Worm (Caenorhabditis elegans) whole organism, L4 larva: Measurements from ENCODE around the gene nas-11.

Source experiments
- F26F4.8 ChIP-seq: fragments of 200-800 bp; sonication (Bioruptor generic); conservative IDR thresholded peaks from 2 replicates; pipeline ENCODE4 v1.3.6; 2022; ENCODE audit warnings: missing genetic modification characterization, missing compliant biosample characterization
- Y48G9A.11 ChIP-seq: fragments of 200-800 bp; sonication (Bioruptor generic); IDR thresholded peaks from 2 replicates; pipeline ENCODE4 v1.3.6; 2022; ENCODE audit warnings: missing genetic modification reagents, missing genetic modification characterization, missing compliant biosample characterization
- Y75B8A.6 ChIP-seq: fragments of 200-800 bp; sonication (Bioruptor generic); IDR thresholded peaks from 2 replicates; pipeline ENCODE4 v1.3.6; 2022; ENCODE audit warnings: missing genetic modification reagents, missing genetic modification characterization, missing compliant biosample characterization
- ZK546.5 ChIP-seq, 2 experiments: sonication (generic microtip); optimal IDR thresholded peaks; 2 replicates each; lab custom pipeline; 2017; ENCODE audit warnings: missing biosample characterization in 2 of 2, missing genetic modification characterization in 2 of 2
- aha-1 ChIP-seq: fragments of 150-350 bp; peaks from one replicate; lab custom pipeline; 2014; ENCODE audit warnings: missing biosample characterization, missing genetic modification characterization
- ama-1 ChIP-seq: fragments of 150-350 bp; optimal IDR thresholded peaks from 2 replicates; lab custom pipeline; 2014; ENCODE audit warnings: inconsistent platforms, mixed read lengths
- arid-1 ChIP-seq: fragments of 200-800 bp; sonication (Bioruptor generic); conservative IDR thresholded peaks from 2 replicates; pipeline ENCODE4 v1.3.6; 2022; ENCODE audit warnings: missing genetic modification reagents, missing genetic modification characterization, missing compliant biosample characterization
- ceh-20 ChIP-seq: fragments of 200-800 bp; sonication (Bioruptor generic); IDR thresholded peaks from 2 replicates; pipeline ENCODE4 v1.3.6; 2022; ENCODE audit warnings: missing genetic modification reagents, missing genetic modification characterization, missing compliant biosample characterization
- ceh-32 ChIP-seq: sonication (generic microtip); optimal IDR thresholded peaks from 2 replicates; lab custom pipeline; 2016; ENCODE audit warnings: mild to moderate bottlenecking, missing genetic modification characterization, missing compliant biosample characterization; ENCODE audit not compliant: poor library complexity
- ces-1 ChIP-seq: fragments of 150-350 bp; sonication (generic microtip); optimal IDR thresholded peaks from 4 replicates; lab custom pipeline; 2014; ENCODE audit warnings: missing biosample characterization, missing genetic modification reagents, missing genetic modification characterization
- daf-12 ChIP-seq: fragments of 150-350 bp; optimal IDR thresholded peaks from 2 replicates; lab custom pipeline; 2014; ENCODE audit warnings: missing biosample characterization, missing genetic modification reagents, missing genetic modification characterization
- daf-16 ChIP-seq, 3 experiments: sonication (generic microtip); optimal IDR thresholded peaks; 2 replicates each; lab custom pipeline; 2016 to 2017; ENCODE audit warnings: missing genetic modification characterization in 3 of 3, missing genetic modification reagents in 3 of 3, mild to moderate bottlenecking in 2 of 3, missing compliant biosample characterization in 2 of 3, missing biosample characterization in 1 of 3, moderate library complexity in 1 of 3
- dmd-6 ChIP-seq: fragments of 200-800 bp; sonication (Bioruptor generic); IDR thresholded peaks from 2 replicates; pipeline ENCODE4 v1.3.6; 2022; ENCODE audit warnings: missing genetic modification reagents, missing genetic modification characterization, missing compliant biosample characterization
- dmd-9 ChIP-seq: fragments of 200-800 bp; sonication (Bioruptor generic); IDR thresholded peaks from 2 replicates; pipeline ENCODE4 v1.3.6; 2022; ENCODE audit warnings: missing genetic modification reagents, missing genetic modification characterization, missing compliant biosample characterization
- duxl-1 ChIP-seq: sonication (generic microtip); optimal IDR thresholded peaks from 2 replicates; lab custom pipeline; 2016; ENCODE audit warnings: mild to moderate bottlenecking, missing genetic modification characterization, moderate library complexity, missing compliant biosample characterization; ENCODE audit not compliant: poor library complexity
- dve-1 ChIP-seq: sonication (generic microtip); optimal IDR thresholded peaks from 2 replicates; lab custom pipeline; 2017; ENCODE audit warnings: antibody characterized with exemption, mild to moderate bottlenecking, missing genetic modification characterization, missing compliant biosample characterization; ENCODE audit not compliant: insufficient read depth
- egl-43 ChIP-seq: fragments of 200-800 bp; sonication (Bioruptor generic); IDR thresholded peaks from 2 replicates; pipeline ENCODE4 v1.3.6; 2022; ENCODE audit warnings: missing genetic modification reagents, missing genetic modification characterization, missing compliant biosample characterization
- fkh-10 ChIP-seq: fragments of 150-350 bp; optimal IDR thresholded peaks from 2 replicates; lab custom pipeline; 2014; ENCODE audit warnings: missing biosample characterization, missing genetic modification reagents, missing genetic modification characterization
- gei-8 ChIP-seq: fragments of 200-800 bp; sonication (Bioruptor generic); optimal IDR thresholded peaks from 2 replicates; lab custom pipeline; 2018; ENCODE audit warnings: mild to moderate bottlenecking, missing genetic modification characterization, missing compliant biosample characterization
- hif-1 ChIP-seq, 2 experiments: sonication (generic microtip); optimal IDR thresholded peaks; 2 replicates each; lab custom pipeline; 2016 to 2017; ENCODE audit warnings: missing compliant biosample characterization in 2 of 2, missing genetic modification characterization in 2 of 2, missing genetic modification reagents in 2 of 2, missing genotype in 2 of 2, mild to moderate bottlenecking in 1 of 2
- hlh-11 ChIP-seq: fragments of 200-800 bp; sonication (Bioruptor generic); optimal IDR thresholded peaks from 2 replicates; lab custom pipeline; 2018; ENCODE audit warnings: mild to moderate bottlenecking, missing genetic modification characterization, missing compliant biosample characterization
- hmg-1.1 ChIP-seq: fragments of 200-800 bp; sonication (Bioruptor generic); IDR thresholded peaks from 2 replicates; pipeline ENCODE4 v1.3.6; 2022; ENCODE audit warnings: missing genetic modification reagents, missing genetic modification characterization, missing compliant biosample characterization
- jun-1 ChIP-seq: fragments of 150-350 bp; optimal IDR thresholded peaks from 2 replicates; lab custom pipeline; 2014; ENCODE audit warnings: missing biosample characterization, missing genetic modification reagents, missing genetic modification characterization
- lim-7 ChIP-seq: fragments of 200-800 bp; sonication (Bioruptor generic); IDR thresholded peaks from 2 replicates; pipeline ENCODE4 v1.3.6; 2022; ENCODE audit warnings: missing genetic modification characterization, missing compliant biosample characterization
- lin-13 ChIP-seq: fragments of 150-350 bp; optimal IDR thresholded peaks from 2 replicates; lab custom pipeline; 2014; ENCODE audit warnings: missing biosample characterization, missing genetic modification reagents, missing genetic modification characterization
- lin-38 ChIP-seq: fragments of 200-800 bp; sonication (Bioruptor generic); IDR thresholded peaks from 2 replicates; pipeline ENCODE4 v1.3.6; 2022; ENCODE audit warnings: missing genetic modification reagents, missing genetic modification characterization, missing compliant biosample characterization
- lin-39 ChIP-seq: fragments of 150-350 bp; optimal IDR thresholded peaks from 2 replicates; lab custom pipeline; 2014; ENCODE audit warnings: missing biosample characterization, missing genetic modification reagents, missing genetic modification characterization
- madf-5 ChIP-seq, 2 experiments: fragments of 200-800 bp; sonication (Bioruptor generic); IDR thresholded peaks; 2 replicates each; pipeline ENCODE4 v1.3.6; 2022; ENCODE audit warnings: missing compliant biosample characterization in 2 of 2, missing genetic modification characterization in 2 of 2
- mdl-1 ChIP-seq, 2 experiments: fragments of 150-350 bp in 1 of 2; sonication (generic microtip) in 1 of 2; optimal IDR thresholded peaks; 2 replicates each; lab custom pipeline; 2014 to 2017; ENCODE audit warnings: missing biosample characterization in 2 of 2, missing genetic modification characterization in 2 of 2
- mdt-29 ChIP-seq: fragments of 200-800 bp; sonication (Bioruptor generic); IDR thresholded peaks from 2 replicates; pipeline ENCODE4 v1.3.6; 2022; ENCODE audit warnings: missing genetic modification reagents, missing genetic modification characterization, missing compliant biosample characterization
- mep-1 ChIP-seq: fragments of 150-350 bp; sonication (generic microtip); optimal IDR thresholded peaks from 3 replicates; lab custom pipeline; 2014; ENCODE audit warnings: missing biosample characterization, missing genetic modification characterization
- mxl-2 ChIP-seq: fragments of 200-800 bp; sonication (Bioruptor generic); conservative IDR thresholded peaks from 2 replicates; pipeline ENCODE4 v1.3.6; 2022; ENCODE audit warnings: missing genetic modification reagents, missing genetic modification characterization, missing compliant biosample characterization
- nhr-111 ChIP-seq: fragments of 200-800 bp; sonication (Bioruptor generic); optimal IDR thresholded peaks from 2 replicates; lab custom pipeline; 2018; ENCODE audit warnings: mild to moderate bottlenecking, missing genetic modification characterization, missing compliant biosample characterization
- nhr-6 ChIP-seq: fragments of 150-350 bp; optimal IDR thresholded peaks from 2 replicates; lab custom pipeline; 2014; ENCODE audit warnings: missing biosample characterization, missing genetic modification characterization
- pha-4 ChIP-seq, 2 experiments: fragments of 150-350 bp in 1 of 2; fragments of 200-800 bp in 1 of 2; sonication (Bioruptor generic) in 1 of 2; IDR thresholded peaks in 1 of 2; optimal IDR thresholded peaks in 1 of 2; 2 replicates each; pipeline versions ENCODE4 v1.3.6 to Lab custom; 2014 to 2022; ENCODE audit warnings: missing genetic modification characterization in 2 of 2, missing genetic modification reagents in 2 of 2, missing biosample characterization in 1 of 2, missing compliant biosample characterization in 1 of 2
- pqm-1 ChIP-seq: sonication (generic microtip); optimal IDR thresholded peaks from 2 replicates; lab custom pipeline; 2017; ENCODE audit warnings: missing biosample characterization, missing genetic modification characterization
- rbr-2 ChIP-seq: sonication (generic microtip); optimal IDR thresholded peaks from 2 replicates; lab custom pipeline; 2016; ENCODE audit warnings: missing genotype, missing genetic modification characterization, missing compliant biosample characterization
- saeg-2 ChIP-seq: fragments of 200-800 bp; sonication (Bioruptor generic); IDR thresholded peaks from 2 replicates; pipeline ENCODE4 v1.3.6; 2022; ENCODE audit warnings: missing genetic modification reagents, missing genetic modification characterization, missing compliant biosample characterization
- set-16 ChIP-seq: fragments of 200-800 bp; sonication (Bioruptor generic); IDR thresholded peaks from 2 replicates; pipeline ENCODE4 v1.3.6; 2022; ENCODE audit warnings: missing genetic modification reagents, missing genetic modification characterization, missing compliant biosample characterization
- snpc-1.2 ChIP-seq: fragments of 200-800 bp; sonication (Bioruptor generic); IDR thresholded peaks from 2 replicates; pipeline ENCODE4 v1.3.6; 2022; ENCODE audit warnings: missing genetic modification reagents, missing genetic modification characterization, missing compliant biosample characterization
- spr-1 ChIP-seq: sonication (generic microtip); optimal IDR thresholded peaks from 2 replicates; lab custom pipeline; 2016; ENCODE audit warnings: mild to moderate bottlenecking, missing genetic modification characterization, missing compliant biosample characterization
- tag-97 ChIP-seq: fragments of 200-800 bp; sonication (Bioruptor generic); IDR thresholded peaks from 2 replicates; pipeline ENCODE4 v1.3.6; 2022; ENCODE audit warnings: missing genetic modification characterization, missing compliant biosample characterization
- unc-130 ChIP-seq: sonication (generic microtip); optimal IDR thresholded peaks from 2 replicates; lab custom pipeline; 2016; ENCODE audit warnings: missing genetic modification reagents, missing genetic modification characterization, missing compliant biosample characterization
- unc-62 ChIP-seq, 3 experiments: fragments of 150-350 bp in 1 of 3; sonication (generic microtip); optimal IDR thresholded peaks in 2 of 3; peaks in 1 of 3; 1 replicate in 1 of 3; 2 replicates in 2 of 3; lab custom pipeline; 2014 to 2017; ENCODE audit warnings: missing biosample characterization in 3 of 3, missing genetic modification characterization in 3 of 3, missing genetic modification reagents in 3 of 3, missing genotype in 1 of 3
- zip-11 ChIP-seq: fragments of 200-800 bp; sonication (Bioruptor generic); IDR thresholded peaks from 2 replicates; pipeline ENCODE4 v1.3.6; 2022; ENCODE audit warnings: missing genetic modification characterization, missing compliant biosample characterization

nas-11 gene

DNA sequence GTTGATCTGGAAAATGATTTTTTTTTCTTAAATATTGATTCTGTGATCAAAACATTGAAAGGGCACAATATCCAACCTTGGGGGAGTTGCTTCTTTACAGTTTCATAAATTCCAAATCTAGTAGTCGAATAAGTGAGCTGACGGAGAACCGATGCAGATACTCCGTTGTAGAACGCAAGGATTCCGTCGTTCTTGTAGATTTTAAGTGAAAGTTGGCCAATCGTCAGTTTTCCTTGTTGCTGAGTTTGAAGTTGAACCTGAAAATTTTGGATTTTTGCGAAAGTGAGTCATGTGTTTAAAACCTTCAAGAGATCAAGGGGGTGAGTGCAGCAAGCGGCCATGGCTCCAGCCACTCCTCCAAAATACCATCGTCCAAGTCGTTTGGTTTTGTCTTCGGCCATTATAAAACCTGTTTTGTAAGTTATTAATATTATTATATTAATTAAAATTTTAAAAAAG is 11.9 kb downstream of the nas-11 start, which contains the start of gene slc-25A10:
Gene slc-25A10 (minus strand): TSS at position 409 of the 459 bp plus-strand sequence.
- TF ChIP-seq F26F4.8 (GFP tag; lab: Robert Waterston, UW) (no peak), ceh-20 (GFP tag; lab: Robert Waterston, UW) (0 out of 2 replicates have a peak, but pooled peaks have one; percentile 40), mdl-1 (tag; optimal IDR thresholded peaks at IDR 0.05; lab: Kevin White, UChicago) (no peak), ama-1 (lab: Kevin White, UChicago) (peak; percentile 74), egl-43 (GFP tag; lab: Robert Waterston, UW) (no peak), snpc-1.2 (no peak), ces-1 (GFP tag; lab: Kevin White, UChicago) (no peak), Y48G9A.11 (GFP tag; lab: Robert Waterston, UW) (no peak), set-16 (GFP tag; lab: Robert Waterston, UW) (no peak), aha-1 (peak; percentile 32), lin-13 (GFP tag; lab: Kevin White, UChicago) (no peak), jun-1 (tag; lab: Kevin White, UChicago) (no peak), duxl-1 (peak; percentile 10), lin-38 (GFP tag; lab: Robert Waterston, UW) (0 out of 2 replicates have a peak, but pooled peaks have one; percentile 10), tag-97 (GFP tag; lab: Robert Waterston, UW) (no peak), ZK546.5 (tag; optimal IDR thresholded peaks at IDR 0.05; lab: Kevin White, UChicago) (no peak), madf-5 (GFP tag; IDR thresholded peaks at IDR 0.05; lab: Robert Waterston, UW) (no peak)

ce11 chrX:6728820-6729396 is 15.5 kb downstream of the nas-11 start:
- TF ChIP-seq tag-97 (GFP tag; lab: Robert Waterston, UW) (no peak), lin-13 (GFP tag; lab: Kevin White, UChicago) (no peak), nhr-111 (no peak), ces-1 (GFP tag; lab: Kevin White, UChicago) (peak; percentile 63), hif-1 (tag; optimal IDR thresholded peaks at IDR 0.05; lab: Kevin White, UChicago) (peak in 1 of 2 experiments; percentile 95), ceh-32 (no peak), unc-130 (GFP tag; lab: Kevin White, UChicago) (no peak), zip-11 (no peak), egl-43 (GFP tag; lab: Robert Waterston, UW) (no peak), spr-1 (tag; lab: Kevin White, UChicago) (no peak), pha-4 (GFP tag; IDR thresholded peaks at IDR 0.05; lab: Robert Waterston, UW) (no peak), pha-4 (tag; optimal IDR thresholded peaks at IDR 0.05; lab: Kevin White, UChicago) (no peak), hlh-11 (tag; lab: Kevin White, UChicago) (peak; percentile 54), saeg-2 (GFP tag; lab: Robert Waterston, UW) (no peak), mdl-1 (tag; optimal IDR thresholded peaks at IDR 0.05; lab: Kevin White, UChicago) (peak; percentile 51 to 89), dmd-9 (GFP tag; lab: Robert Waterston, UW) (no peak), set-16 (GFP tag; lab: Robert Waterston, UW) (no peak), lin-39 (tag; lab: Kevin White, UChicago) (no peak), mep-1 (peak; percentile 22), aha-1 (peak; percentile 98), gei-8 (GFP tag; lab: Kevin White, UChicago) (no peak), mxl-2 (GFP tag; lab: Robert Waterston, UW) (no peak), fkh-10 (GFP tag; lab: Kevin White, UChicago) (no peak), arid-1 (GFP tag; lab: Robert Waterston, UW) (no peak), dmd-6 (GFP tag; lab: Robert Waterston, UW) (no peak; the same call in 1 of the 2 replicates), dve-1 (tag; lab: Kevin White, UChicago) (peak; percentile 4), mdt-29 (no peak), unc-62 (GFP tag; optimal IDR thresholded peaks at IDR 0.05 in 1 of 2; lab: Kevin White, UChicago) (no peak), unc-62 (tag; optimal IDR thresholded peaks at IDR 0.05; lab: Kevin White, UChicago) (no peak), hmg-1.1 (GFP tag; lab: Robert Waterston, UW) (no peak), jun-1 (tag; lab: Kevin White, UChicago) (no peak), daf-12 (tag; lab: Kevin White, UChicago) (no peak), lim-7 (GFP tag; lab: Robert Waterston, UW) (no peak), rbr-2 (tag; lab: Kevin White, UChicago) (no peak), nhr-6 (tag; lab: Kevin White, UChicago) (no peak), Y75B8A.6 (no peak), pqm-1 (tag; lab: Kevin White, UChicago) (peak; percentile 11), daf-16 (GFP tag; optimal IDR thresholded peaks at IDR 0.05; lab: Kevin White, UChicago) (no peak), daf-16 (tag; optimal IDR thresholded peaks at IDR 0.05; lab: Kevin White, UChicago) (peak; percentile 81)
